Fruit fly (Drosophila melanogaster): Measurements from ENCODE around the gene Cad87A.

The Cad87A gene

dm6 chr3R:11979879-11980571 lies 31.1 kb upstream of the Cad87A start, which contains the start of gene CG18547 (continued):
- TF ChIP-seq CG8944 (GFP tag; optimal IDR thresholded peaks at IDR 0.05) (no peak), Abd-B (GFP tag; optimal IDR thresholded peaks at IDR 0.05) (no peak), ab (GFP tag; optimal IDR thresholded peaks at IDR 0.05) (no peak), MTF-1 (GFP tag; optimal IDR thresholded peaks at IDR 0.05; ENCODE audit: borderline replicate concordance) (no peak), Hmx (GFP tag; optimal IDR thresholded peaks at IDR 0.05) (no peak), CG4707 (GFP tag; optimal IDR thresholded peaks at IDR 0.05) (no peak), CG4282 (GFP tag; optimal IDR thresholded peaks at IDR 0.05) (no peak), Lhr (GFP tag; optimal IDR thresholded peaks at IDR 0.05) (no peak), fru (optimal IDR thresholded peaks at IDR 0.05) (no peak), zfh1 (GFP tag; IDR thresholded peaks at IDR 0.05) (no peak), CG43689 (GFP tag; IDR thresholded peaks at IDR 0.05) (no peak), MBD-R2 (GFP tag; IDR thresholded peaks at IDR 0.05) (no peak), CG10431 (GFP tag; optimal IDR thresholded peaks at IDR 0.05) (no peak), NfI (GFP tag; optimal IDR thresholded peaks at IDR 0.05) (no peak), cas (GFP tag; IDR thresholded peaks at IDR 0.05) (no peak), dmrt11E (tag; optimal IDR thresholded peaks at IDR 0.05) (no peak), z (GFP tag; IDR thresholded peaks at IDR 0.05) (0 out of 3 replicates have a peak, but pooled peaks have one; percentile 36), Dek (tag; optimal IDR thresholded peaks at IDR 0.05) (no peak), PHDP (tag; optimal IDR thresholded peaks at IDR 0.05) (no peak), lilli (GFP tag; optimal IDR thresholded peaks at IDR 0.05) (peak; percentile 0), grau (tag; optimal IDR thresholded peaks at IDR 0.05) (no peak), CG1529 (GFP tag; optimal IDR thresholded peaks at IDR 0.05) (no peak), slbo (GFP tag; IDR thresholded peaks at IDR 0.05) (no peak), dm (GFP tag; optimal IDR thresholded peaks at IDR 0.05) (no peak), CG14965 (GFP tag; optimal IDR thresholded peaks at IDR 0.05; ENCODE audit: borderline replicate concordance) (no peak), crol (GFP tag; IDR thresholded peaks at IDR 0.05) (no peak), vfl (GFP tag; optimal IDR thresholded peaks at IDR 0.05) (no peak), her (GFP tag; optimal IDR thresholded peaks at IDR 0.05) (no peak), CG2202 (tag; optimal IDR thresholded peaks at IDR 0.05) (no peak), seq (GFP tag; IDR thresholded peaks at IDR 0.05) (no peak), CG3163 (GFP tag; optimal IDR thresholded peaks at IDR 0.05) (peak; percentile 92), Mad (GFP tag; optimal IDR thresholded peaks at IDR 0.05) (no peak), lola (GFP tag; optimal IDR thresholded peaks at IDR 0.05) (no peak), pnt (GFP tag; optimal IDR thresholded peaks at IDR 0.05) (no peak), CG10274 (GFP tag; optimal IDR thresholded peaks at IDR 0.05) (peak; percentile 29), CG2120 (GFP tag; optimal IDR thresholded peaks at IDR 0.05) (peak; percentile 0), CG18619 (GFP tag; optimal IDR thresholded peaks at IDR 0.05) (no peak), usp (GFP tag; optimal IDR thresholded peaks at IDR 0.05) (no peak), CG9797 (GFP tag; optimal IDR thresholded peaks at IDR 0.05) (no peak), Hr51 (GFP tag; optimal IDR thresholded peaks at IDR 0.05) (no peak), Ssrp (tag; optimal IDR thresholded peaks at IDR 0.05) (no peak), bsh (GFP tag; optimal IDR thresholded peaks at IDR 0.05) (peak in 1 of 2 experiments; percentile 8), exex (tag; optimal IDR thresholded peaks at IDR 0.05) (peak; percentile 34), CG3995 (GFP tag; optimal IDR thresholded peaks at IDR 0.05) (no peak), jumu (GFP tag; optimal IDR thresholded peaks at IDR 0.05) (no peak), Camta (GFP tag; optimal IDR thresholded peaks at IDR 0.05) (no peak), tll (GFP tag; optimal IDR thresholded peaks at IDR 0.05) (no peak), nom (GFP tag; optimal IDR thresholded peaks at IDR 0.05) (peak; percentile 37), Drgx (GFP tag; IDR thresholded peaks at IDR 0.05) (peak; percentile 53), Eip74EF (GFP tag; optimal IDR thresholded peaks at IDR 0.05) (no peak)

Data from whole organism, embryonic.